Fruit fly (Drosophila melanogaster): ENCODE measurements around the gene CG33688.
A peak's percentile ranks its signal among the peaks of the same experiment; 100 is the strongest.

CG33688 gene

DNA sequence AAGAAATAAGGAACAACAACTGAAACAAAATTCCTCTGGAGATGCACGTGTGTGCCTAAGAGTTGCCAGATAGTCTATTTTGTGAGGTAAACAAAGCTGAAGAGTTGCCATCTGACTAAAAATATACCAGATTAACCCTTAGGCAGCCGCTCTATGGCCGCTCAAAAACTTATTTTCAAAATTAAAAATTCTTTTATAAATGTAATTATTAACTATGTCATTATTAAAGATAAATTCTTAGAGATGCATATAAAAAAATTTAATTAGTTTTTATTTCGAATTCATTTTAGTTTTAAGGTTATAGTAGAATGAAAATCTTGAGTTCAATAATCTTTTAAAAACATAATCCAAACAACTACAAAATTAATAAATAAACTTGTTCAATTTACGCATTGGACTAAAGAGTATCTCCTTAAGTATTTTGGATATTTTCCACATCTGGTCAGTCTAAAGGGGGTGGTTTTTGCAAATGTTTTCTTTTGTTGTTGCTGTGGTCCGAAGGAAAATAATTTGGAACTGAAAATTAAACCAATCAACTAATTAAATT lies 29.7 kb downstream of the CG33688 start, which contains the start of gene Tmx3 (continued):
- TF ChIP-seq gcm (GFP tag; optimal IDR thresholded peaks at IDR 0.05) (peak; percentile 67), mam (GFP tag; optimal IDR thresholded peaks at IDR 0.05) (peak; percentile 81), Nf-YB (GFP tag; optimal IDR thresholded peaks at IDR 0.05) (no peak), D19B (GFP tag; optimal IDR thresholded peaks at IDR 0.05) (peak; percentile 67), oc (tag; optimal IDR thresholded peaks at IDR 0.05) (peak; percentile 78), CG5180 (GFP tag; optimal IDR thresholded peaks at IDR 0.05) (peak; percentile 9), z (GFP tag; IDR thresholded peaks at IDR 0.05) (no peak), Sin3A (optimal IDR thresholded peaks at IDR 0.05) (no peak), CG30431 (GFP tag; optimal IDR thresholded peaks at IDR 0.05) (peak; percentile 66), NfI (GFP tag; optimal IDR thresholded peaks at IDR 0.05) (peak; percentile 86), NC2α (GFP tag; optimal IDR thresholded peaks at IDR 0.05) (no peak), CG13624 (GFP tag; optimal IDR thresholded peaks at IDR 0.05) (peak; percentile 56), repo (GFP tag; optimal IDR thresholded peaks at IDR 0.05) (no peak), CG18599 (GFP tag; optimal IDR thresholded peaks at IDR 0.05) (no peak), Chrac-16 (GFP tag; optimal IDR thresholded peaks at IDR 0.05) (peak; percentile 86), Doc2 (GFP tag; IDR thresholded peaks at IDR 0.05) (no peak), E2f2 (GFP tag; IDR thresholded peaks at IDR 0.05) (peak; percentile 73), Xrp1 (GFP tag; IDR thresholded peaks at IDR 0.05) (peak; percentile 90), Awh (GFP tag; IDR thresholded peaks at IDR 0.05) (peak; percentile 88), en (GFP tag; optimal IDR thresholded peaks at IDR 0.05) (no peak), Bdp1 (GFP tag; optimal IDR thresholded peaks at IDR 0.05) (no peak), Camta (GFP tag; optimal IDR thresholded peaks at IDR 0.05) (peak; percentile 20), CG7786 (GFP tag; optimal IDR thresholded peaks at IDR 0.05) (peak; percentile 38), E2f1 (GFP tag; IDR thresholded peaks at IDR 0.05) (peak; percentile 92), bigmax (GFP tag; optimal IDR thresholded peaks at IDR 0.05) (no peak), CG14965 (GFP tag; optimal IDR thresholded peaks at IDR 0.05; ENCODE audit: borderline replicate concordance) (no peak), rib (GFP tag; IDR thresholded peaks at IDR 0.05) (peak; percentile 92), CG4424 (GFP tag; optimal IDR thresholded peaks at IDR 0.05) (peak; percentile 87), crol (GFP tag; IDR thresholded peaks at IDR 0.05) (0 out of 2 replicates have a peak, but pooled peaks have one; percentile 20), Lhr (GFP tag; optimal IDR thresholded peaks at IDR 0.05) (peak; percentile 83), NK7.1 (GFP tag; optimal IDR thresholded peaks at IDR 0.05) (no peak), az2 (GFP tag; optimal IDR thresholded peaks at IDR 0.05) (peak; percentile 89), CG31365 (tag; optimal IDR thresholded peaks at IDR 0.05) (no peak), CG10543 (GFP tag; optimal IDR thresholded peaks at IDR 0.05) (no peak), Dad (GFP tag; optimal IDR thresholded peaks at IDR 0.05) (peak; percentile 58), Sry-β (GFP tag; optimal IDR thresholded peaks at IDR 0.05) (no peak), CG6765 (GFP tag; optimal IDR thresholded peaks at IDR 0.05) (peak; percentile 58), CG9609 (GFP tag; optimal IDR thresholded peaks at IDR 0.05) (peak; percentile 62), B-H1 (GFP tag; IDR thresholded peaks at IDR 0.05) (peak; percentile 89), mld (GFP tag; IDR thresholded peaks at IDR 0.05; ENCODE audit: partially characterized antibody) (no peak), ci (GFP tag; IDR thresholded peaks at IDR 0.05) (peak; percentile 93), slou (GFP tag; optimal IDR thresholded peaks at IDR 0.05) (peak; percentile 67), gsb (GFP tag; IDR thresholded peaks at IDR 0.05) (no peak), Doc3 (GFP tag; IDR thresholded peaks at IDR 0.05; ENCODE audit: partially characterized antibody) (no peak), CG18262 (tag; optimal IDR thresholded peaks at IDR 0.05) (peak; percentile 91), tll (GFP tag; optimal IDR thresholded peaks at IDR 0.05) (peak in 1 of 2 experiments; percentile 24), CG2116 (GFP tag; optimal IDR thresholded peaks at IDR 0.05) (peak; percentile 72), lab (GFP tag; optimal IDR thresholded peaks at IDR 0.05) (peak; percentile 87), TFAM (GFP tag; optimal IDR thresholded peaks at IDR 0.05) (no peak), CG14710 (tag; optimal IDR thresholded peaks at IDR 0.05) (peak; percentile 93), CG1233 (GFP tag; optimal IDR thresholded peaks at IDR 0.05) (peak; percentile 85)

Measured in whole organism, embryonic.